Fruit fly (Drosophila melanogaster): ENCODE data around the gene sinah.

Gene sinah

dm6 chr3L:16829983-16830382 is 28.9 kb upstream of the sinah start (continued):
- TF ChIP-seq trh (GFP tag; optimal IDR thresholded peaks at IDR 0.05) = no peak
- no peak for TF ChIP-seq fd3F (GFP tag; optimal IDR thresholded peaks at IDR 0.05)
- TF ChIP-seq gsb-n (tag; optimal IDR thresholded peaks at IDR 0.05) = peak; percentile 18
- TF ChIP-seq crc (GFP tag; optimal IDR thresholded peaks at IDR 0.05) = no peak
- no peak for TF ChIP-seq ham (GFP tag; IDR thresholded peaks at IDR 0.05)
- TF ChIP-seq CG6254 (GFP tag; optimal IDR thresholded peaks at IDR 0.05) = no peak
- TF ChIP-seq CG17829 (tag; optimal IDR thresholded peaks at IDR 0.05) = no peak
- no peak for TF ChIP-seq maf-S (GFP tag; optimal IDR thresholded peaks at IDR 0.05)
- TF ChIP-seq cato (GFP tag; optimal IDR thresholded peaks at IDR 0.05; ENCODE audit: borderline replicate concordance) = no peak
- TF ChIP-seq Hmx (GFP tag; optimal IDR thresholded peaks at IDR 0.05) = no peak
- no peak for TF ChIP-seq YL-1 (GFP tag; optimal IDR thresholded peaks at IDR 0.05)
- TF ChIP-seq HLH54F (GFP tag; optimal IDR thresholded peaks at IDR 0.05) = no peak
- no peak for TF ChIP-seq NC2β (GFP tag; optimal IDR thresholded peaks at IDR 0.05)
- TF ChIP-seq nerfin-2 (GFP tag; IDR thresholded peaks at IDR 0.05; ENCODE audit: partially characterized antibody) = no peak
- no peak for TF ChIP-seq aop (GFP tag; IDR thresholded peaks at IDR 0.05)
- no peak for TF ChIP-seq CG13123 (GFP tag; optimal IDR thresholded peaks at IDR 0.05)
- no peak for TF ChIP-seq CG7372 (GFP tag; IDR thresholded peaks at IDR 0.05)
- peak; percentile 35 for TF ChIP-seq CG12769 (tag; optimal IDR thresholded peaks at IDR 0.05)
- no peak for TF ChIP-seq CG8359 (GFP tag; optimal IDR thresholded peaks at IDR 0.05; ENCODE audit: borderline replicate concordance)
- TF ChIP-seq prd (optimal IDR thresholded peaks at IDR 0.05) = no peak
- TF ChIP-seq prd (GFP tag; IDR thresholded peaks at IDR 0.05) = no peak
- TF ChIP-seq CTCF (GFP tag; optimal IDR thresholded peaks at IDR 0.05) = no peak
- no peak for TF ChIP-seq NfI (GFP tag; optimal IDR thresholded peaks at IDR 0.05)

dm6 chr3L:16836732-16837131 is 22.1 kb upstream of the sinah start:
- TF ChIP-seq CG31365 (tag; optimal IDR thresholded peaks at IDR 0.05) (no peak), Eip74EF (GFP tag; optimal IDR thresholded peaks at IDR 0.05) (peak in 1 of 2 experiments; percentile 17), YL-1 (GFP tag; optimal IDR thresholded peaks at IDR 0.05) (no peak), kni (GFP tag; optimal IDR thresholded peaks at IDR 0.05) (peak; percentile 35), cas (GFP tag; IDR thresholded peaks at IDR 0.05) (no peak), CG15696 (tag; optimal IDR thresholded peaks at IDR 0.05) (no peak), vvl (GFP tag; IDR thresholded peaks at IDR 0.05) (0 out of 2 replicates have a peak, but pooled peaks have one; percentile 54), CG12104 (GFP tag; optimal IDR thresholded peaks at IDR 0.05) (no peak), bowl (GFP tag; IDR thresholded peaks at IDR 0.05) (no peak), CG18262 (tag; optimal IDR thresholded peaks at IDR 0.05) (no peak), Hey (tag; optimal IDR thresholded peaks at IDR 0.05) (no peak), da (GFP tag; optimal IDR thresholded peaks at IDR 0.05) (no peak), dysf (GFP tag; IDR thresholded peaks at IDR 0.05) (0 out of 3 replicates have a peak, but pooled peaks have one; percentile 8), CG11560 (tag; IDR thresholded peaks at IDR 0.05) (0 out of 3 replicates have a peak, but pooled peaks have one; percentile 32), tin (GFP tag; optimal IDR thresholded peaks at IDR 0.05) (no peak), Hr78 (GFP tag; optimal IDR thresholded peaks at IDR 0.05) (peak in 1 of 2 experiments; percentile 62)

- TF ChIP-seq slbo (GFP tag; IDR thresholded peaks at IDR 0.05) = 0 out of 2 replicates have a peak, but pooled peaks have one; percentile 27
- peak; percentile 12 for TF ChIP-seq CG10267 (tag; optimal IDR thresholded peaks at IDR 0.05)
- TF ChIP-seq Meics (GFP tag; optimal IDR thresholded peaks at IDR 0.05) = peak; percentile 61
- peak; percentile 13 for TF ChIP-seq bab2 (GFP tag; optimal IDR thresholded peaks at IDR 0.05)
- no peak for TF ChIP-seq cad (GFP tag; optimal IDR thresholded peaks at IDR 0.05)
- peak; percentile 67 for TF ChIP-seq CG2678 (tag; optimal IDR thresholded peaks at IDR 0.05)
- peak; percentile 3 for TF ChIP-seq exex (tag; optimal IDR thresholded peaks at IDR 0.05)
- TF ChIP-seq pan (optimal IDR thresholded peaks at IDR 0.05) = no peak
- no peak for TF ChIP-seq pan (GFP tag; optimal IDR thresholded peaks at IDR 0.05 in 1 of 2, IDR thresholded peaks at IDR 0.05 in 1 of 2)
- no peak for TF ChIP-seq CG42726 (GFP tag; IDR thresholded peaks at IDR 0.05; ENCODE audit: partially characterized antibody)
- TF ChIP-seq da (GFP tag; optimal IDR thresholded peaks at IDR 0.05) = no peak
- peak; percentile 37 for TF ChIP-seq cwo (GFP tag; optimal IDR thresholded peaks at IDR 0.05)
- TF ChIP-seq CG14441 (GFP tag; IDR thresholded peaks at IDR 0.05) = 0 out of 2 replicates have a peak, but pooled peaks have one; percentile 41
- TF ChIP-seq Hr51 (GFP tag; optimal IDR thresholded peaks at IDR 0.05) = peak in 1 of 2 experiments; percentile 35
Measured at dm6 chr3L:16840540-16840939, 18.3 kb upstream of the sinah start.
